Worm (Caenorhabditis elegans): Measurements from ENCODE around the gene clec-266.

The clec-266 gene

DNA sequence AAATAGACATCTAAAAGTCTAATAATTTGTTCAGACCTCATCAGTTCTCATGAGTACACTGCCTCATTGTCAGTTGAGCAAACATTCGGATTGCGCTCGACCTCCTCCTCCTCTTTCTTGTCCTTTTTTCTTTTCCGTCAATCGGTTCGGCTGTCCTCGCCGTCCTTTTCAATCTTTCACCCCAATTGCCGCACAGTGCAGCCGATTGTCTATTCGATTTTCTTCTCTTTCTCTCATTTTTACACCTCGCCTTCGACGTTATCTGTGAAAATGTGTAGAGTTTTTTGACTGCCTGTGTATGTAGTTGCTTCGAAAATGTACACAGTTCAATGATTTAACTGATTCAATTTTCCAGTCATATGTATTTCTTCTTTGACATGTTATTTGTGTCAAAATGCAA is 30.5 kb upstream of the clec-266 start (continued):
- no peak for TF ChIP-seq vab-15 (tag; optimal IDR thresholded peaks at IDR 0.05)
- TF ChIP-seq nhr-90 (tag; optimal IDR thresholded peaks at IDR 0.05; ENCODE audit: poor library complexity), result no peak
- no peak for TF ChIP-seq lin-13 (GFP tag; optimal IDR thresholded peaks at IDR 0.05)
- TF ChIP-seq ceh-63 (GFP tag; optimal IDR thresholded peaks at IDR 0.05), result no peak
- TF ChIP-seq nhr-47 (tag; optimal IDR thresholded peaks at IDR 0.05), result no peak
- peak; percentile 49 for TF ChIP-seq lin-14 (GFP tag; optimal IDR thresholded peaks at IDR 0.05)
- no peak for TF ChIP-seq nhr-71 (tag; optimal IDR thresholded peaks at IDR 0.05)
- peak; percentile 23 for TF ChIP-seq elt-2 (tag; optimal IDR thresholded peaks at IDR 0.05)
- TF ChIP-seq alr-1 (tag; optimal IDR thresholded peaks at IDR 0.05; ENCODE audit: borderline replicate concordance), result no peak
- TF ChIP-seq F16B12.6 (tag; optimal IDR thresholded peaks at IDR 0.05), result no peak
- TF ChIP-seq jun-1 (tag; optimal IDR thresholded peaks at IDR 0.05), result no peak
- TF ChIP-seq ceh-90 (tag; optimal IDR thresholded peaks at IDR 0.05), result no peak
- no peak for TF ChIP-seq aha-1 (tag; optimal IDR thresholded peaks at IDR 0.05)
- no peak for TF ChIP-seq fkh-4 (tag; optimal IDR thresholded peaks at IDR 0.05; ENCODE audit: borderline replicate concordance)
- no peak for TF ChIP-seq sox-4 (tag; optimal IDR thresholded peaks at IDR 0.05)
- TF ChIP-seq nhr-76 (tag; optimal IDR thresholded peaks at IDR 0.05), result no peak
- no peak for TF ChIP-seq fkh-10 (GFP tag; optimal IDR thresholded peaks at IDR 0.05)
- no peak for TF ChIP-seq nhr-19 (GFP tag; conservative IDR thresholded peaks at IDR 0.05)
- TF ChIP-seq snpc-4 (tag; optimal IDR thresholded peaks at IDR 0.05), result no peak
- no peak for TF ChIP-seq zag-1 (tag; optimal IDR thresholded peaks at IDR 0.05)
- no peak for TF ChIP-seq ceh-88 (GFP tag; IDR thresholded peaks at IDR 0.05)
- no peak for TF ChIP-seq nhr-84 (tag; optimal IDR thresholded peaks at IDR 0.05)
- TF ChIP-seq unc-30 (tag; optimal IDR thresholded peaks at IDR 0.05), result no peak
- no peak for TF ChIP-seq nhr-12 (tag; optimal IDR thresholded peaks at IDR 0.05)
- no peak for TF ChIP-seq ztf-11 (tag; optimal IDR thresholded peaks at IDR 0.05)
- TF ChIP-seq egl-13 (tag; optimal IDR thresholded peaks at IDR 0.05), result no peak
- no peak for TF ChIP-seq nhr-11 (tag; optimal IDR thresholded peaks at IDR 0.05)
- peak in 1 of 3 experiments; percentile 25 for TF ChIP-seq ceh-82 (tag; optimal IDR thresholded peaks at IDR 0.05)
- no peak for TF ChIP-seq C34B4.2 (tag; optimal IDR thresholded peaks at IDR 0.05)
- TF ChIP-seq Y116A8C.19 (tag; optimal IDR thresholded peaks at IDR 0.05; ENCODE audit: borderline replicate concordance), result no peak
- no peak for TF ChIP-seq ztf-4 (tag; optimal IDR thresholded peaks at IDR 0.05)
- TF ChIP-seq lin-35 (GFP tag; optimal IDR thresholded peaks at IDR 0.05), result peak in 1 of 2 experiments; percentile 44
- no peak for TF ChIP-seq egl-27 (tag; optimal IDR thresholded peaks at IDR 0.05)
- no peak for TF ChIP-seq rnt-1 (tag; optimal IDR thresholded peaks at IDR 0.05)
- no peak for TF ChIP-seq hlh-17 (GFP tag; optimal IDR thresholded peaks at IDR 0.05; ENCODE audit: borderline replicate concordance)
- no peak for TF ChIP-seq lin-15B (tag; optimal IDR thresholded peaks at IDR 0.05)
- no peak for TF ChIP-seq xbp-1 (tag; optimal IDR thresholded peaks at IDR 0.05)
- no peak for TF ChIP-seq mdl-1 (tag; optimal IDR thresholded peaks at IDR 0.05)
- TF ChIP-seq tlp-1 (tag; optimal IDR thresholded peaks at IDR 0.05), result no peak

DNA sequence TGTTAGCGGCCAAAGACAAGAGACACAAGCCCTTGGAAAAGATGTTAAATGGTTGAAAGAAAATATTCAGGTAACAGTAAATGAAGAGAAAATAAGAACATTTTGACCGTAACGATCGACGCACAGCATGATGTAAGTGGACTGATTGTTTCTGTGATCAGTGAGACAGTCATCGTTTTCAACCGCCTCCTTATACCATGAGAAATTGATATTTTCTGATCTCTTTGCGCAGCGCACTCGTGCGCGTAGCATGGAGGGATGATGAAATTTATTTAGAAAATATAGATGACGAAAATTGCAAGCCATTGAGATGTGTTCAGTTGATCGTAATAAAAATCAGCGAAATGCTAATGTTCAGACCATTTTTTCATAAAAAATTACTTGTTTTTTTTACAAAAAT is 26.9 kb upstream of the clec-266 start:
- TF ChIP-seq snpc-4 (tag; optimal IDR thresholded peaks at IDR 0.05), result no peak
- no peak for TF ChIP-seq fkh-8 (tag; optimal IDR thresholded peaks at IDR 0.05)
- TF ChIP-seq elt-3 (tag; optimal IDR thresholded peaks at IDR 0.05), result peak in 1 of 6 experiments; percentile 31
- no peak for TF ChIP-seq unc-130 (tag; optimal IDR thresholded peaks at IDR 0.05)
- TF ChIP-seq lin-14 (GFP tag; optimal IDR thresholded peaks at IDR 0.05), result peak; percentile 15
- no peak for TF ChIP-seq sptf-1 (tag; optimal IDR thresholded peaks at IDR 0.05)
- no peak for TF ChIP-seq hlh-4 (tag; optimal IDR thresholded peaks at IDR 0.05)
- no peak for TF ChIP-seq nhr-71 (tag; optimal IDR thresholded peaks at IDR 0.05)
- TF ChIP-seq nhr-20 (tag; optimal IDR thresholded peaks at IDR 0.05), result no peak
- TF ChIP-seq C16A3.4 (tag; optimal IDR thresholded peaks at IDR 0.05), result no peak
- TF ChIP-seq fkh-4 (tag; optimal IDR thresholded peaks at IDR 0.05; ENCODE audit: borderline replicate concordance), result no peak
- TF ChIP-seq lir-3 (tag; optimal IDR thresholded peaks at IDR 0.05; ENCODE audit: poor library complexity), result no peak
- no peak for TF ChIP-seq nhr-19 (GFP tag; conservative IDR thresholded peaks at IDR 0.05)
- TF ChIP-seq nhr-12 (tag; optimal IDR thresholded peaks at IDR 0.05), result no peak
- TF ChIP-seq ama-1 (optimal IDR thresholded peaks at IDR 0.05), result no peak
- TF ChIP-seq zip-4 (GFP tag; optimal IDR thresholded peaks at IDR 0.05), result no peak
- no peak for TF ChIP-seq snu-23 (GFP tag; optimal IDR thresholded peaks at IDR 0.05)
- no peak for TF ChIP-seq nhr-28 (tag; optimal IDR thresholded peaks at IDR 0.05)
- peak; percentile 0 for TF ChIP-seq nhr-90 (tag; optimal IDR thresholded peaks at IDR 0.05; ENCODE audit: poor library complexity)
- TF ChIP-seq swsn-7 (tag; optimal IDR thresholded peaks at IDR 0.05), result no peak
- no peak for TF ChIP-seq F16B12.6 (tag; optimal IDR thresholded peaks at IDR 0.05)
- TF ChIP-seq unc-86 (tag; optimal IDR thresholded peaks at IDR 0.05), result no peak
- no peak for TF ChIP-seq fkh-10 (GFP tag; optimal IDR thresholded peaks at IDR 0.05)

All from whole organism, L1 larva.